Fruit fly (Drosophila melanogaster): ENCODE results near the gene CG13117.

DNA sequence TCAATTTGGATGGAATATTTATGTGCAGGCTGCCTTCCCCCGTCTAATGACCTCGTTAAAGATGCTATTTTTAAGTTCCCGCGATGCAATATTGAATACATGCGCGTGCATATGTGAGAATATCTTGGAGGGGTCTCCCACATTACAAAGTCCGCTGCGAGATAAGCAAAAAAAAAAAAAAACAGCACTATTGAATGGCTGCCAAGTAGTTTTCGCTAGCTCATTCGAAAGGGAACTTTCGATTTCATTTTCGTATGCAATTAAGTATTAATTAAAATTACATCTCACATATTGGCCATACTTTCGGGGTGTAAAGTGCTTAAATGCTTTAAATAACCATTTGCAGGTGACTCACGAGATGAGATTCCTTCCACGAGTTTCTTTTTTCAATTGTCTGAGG, 29.3 kb upstream of the CG13117 start:
- TF ChIP-seq fkh (GFP tag; optimal IDR thresholded peaks at IDR 0.05) = no peak
- no peak for TF ChIP-seq Hr39 (GFP tag; optimal IDR thresholded peaks at IDR 0.05)
- no peak for TF ChIP-seq CG11294 (GFP tag; IDR thresholded peaks at IDR 0.05)
